Fruit fly (Drosophila melanogaster): ENCODE data around the gene SdicA.

DNA sequence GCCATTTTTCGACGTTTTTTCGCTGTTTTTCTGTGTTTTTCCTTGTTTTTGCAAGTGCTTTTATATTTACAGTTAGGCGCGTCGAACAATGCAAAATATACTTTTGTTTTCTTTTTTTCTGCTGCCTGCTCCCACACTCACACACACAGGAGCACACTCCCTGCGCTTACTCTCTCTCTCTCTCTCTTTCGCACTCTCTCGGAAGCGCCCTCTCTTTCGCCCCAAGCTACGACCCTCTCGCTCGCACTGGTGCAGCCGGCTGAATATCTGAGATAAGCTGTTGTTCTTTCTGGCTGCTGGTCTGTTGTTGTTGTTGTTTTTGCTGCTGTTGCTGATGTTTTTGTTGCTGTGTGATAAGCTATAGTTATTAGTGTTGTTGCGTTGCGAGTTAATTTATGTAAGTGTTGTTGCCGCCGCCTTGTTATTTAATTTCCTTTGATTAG is 42.8 kb downstream of the SdicA start:
- no peak for TF ChIP-seq tna (GFP tag; IDR thresholded peaks at IDR 0.05; ENCODE audit: partially characterized antibody)
- no peak for TF ChIP-seq insv (GFP tag; optimal IDR thresholded peaks at IDR 0.05)
- no peak for TF ChIP-seq CG14014 (GFP tag; IDR thresholded peaks at IDR 0.05)
- no peak for TF ChIP-seq CG10959 (GFP tag; IDR thresholded peaks at IDR 0.05)
- TF ChIP-seq CG3995 (GFP tag; optimal IDR thresholded peaks at IDR 0.05), result no peak

Data from whole organism, embryonic.